Fruit fly (Drosophila melanogaster) whole organism, embryonic: Measurements from ENCODE around the gene Nprl3.

Source experiments
- Atf3 ChIP-seq: fragments of 200-800 bp; sonication (Bioruptor generic); optimal IDR thresholded peaks from 3 replicates; lab custom pipeline; 2016; ENCODE audit warnings: missing biosample characterization, missing genetic modification characterization
- BEAF-32 ChIP-seq: fragments of 200-800 bp; sonication (Bioruptor generic); optimal IDR thresholded peaks from 3 replicates; lab custom pipeline; 2017; ENCODE audit warnings: missing biosample characterization, missing genetic modification characterization, mild to moderate bottlenecking, moderate library complexity, missing genetic modification reagents
- C15 ChIP-seq: fragments of 200-800 bp; sonication (Bioruptor generic); IDR thresholded peaks from 3 replicates; pipeline ENCODE4 v1.3.6; 2022; ENCODE audit warnings: missing biosample characterization, missing genetic modification characterization
- CG10979 ChIP-seq: fragments of 200-800 bp; sonication (Bioruptor generic); optimal IDR thresholded peaks from 2 replicates; lab custom pipeline; 2018; ENCODE audit warnings: missing biosample characterization, mild to moderate bottlenecking, missing genetic modification characterization, moderate library complexity
- CG11247 ChIP-seq: fragments of 200-800 bp; sonication (Bioruptor generic); IDR thresholded peaks from 2 replicates; pipeline ENCODE4 v1.3.6; 2022; ENCODE audit warnings: missing biosample characterization, missing genetic modification characterization
- CG11695 ChIP-seq: fragments of 200-800 bp; sonication (Bioruptor generic); IDR thresholded peaks from 3 replicates; pipeline ENCODE4 v1.3.6; 2022; ENCODE audit warnings: missing biosample characterization, missing genetic modification characterization
- CG12071 ChIP-seq: fragments of 200-800 bp; sonication (Bioruptor generic); optimal IDR thresholded peaks from 3 replicates; lab custom pipeline; 2018; ENCODE audit warnings: missing biosample characterization, mild to moderate bottlenecking, missing genetic modification characterization
- CG12219 ChIP-seq: fragments of 200-800 bp; sonication (Bioruptor generic); optimal IDR thresholded peaks from 3 replicates; lab custom pipeline; 2018; ENCODE audit warnings: missing biosample characterization, mild to moderate bottlenecking, missing genetic modification characterization
- CG14710 ChIP-seq: fragments of 200-800 bp; sonication (Bioruptor generic); optimal IDR thresholded peaks from 3 replicates; lab custom pipeline; 2019; ENCODE audit warnings: missing biosample characterization, mild to moderate bottlenecking, missing genetic modification characterization, moderate library complexity
- CG15011 ChIP-seq: fragments of 200-800 bp; sonication (Bioruptor generic); optimal IDR thresholded peaks from 3 replicates; lab custom pipeline; 2018; ENCODE audit warnings: missing biosample characterization, mild to moderate bottlenecking, missing genetic modification characterization
- CG15269 ChIP-seq: fragments of 200-800 bp; sonication (Bioruptor generic); optimal IDR thresholded peaks from 2 replicates; lab custom pipeline; 2018; ENCODE audit warnings: missing biosample characterization, mild to moderate bottlenecking, missing genetic modification characterization, moderate library complexity
- CG15601 ChIP-seq: fragments of 200-800 bp; sonication (Bioruptor generic); optimal IDR thresholded peaks from 3 replicates; lab custom pipeline; 2019; ENCODE audit warnings: missing biosample characterization, mild to moderate bottlenecking, missing genetic modification characterization, moderate library complexity
- CG2889 ChIP-seq: fragments of 200-800 bp; sonication (Bioruptor generic); IDR thresholded peaks from 3 replicates; pipeline ENCODE4 v1.3.6; 2022; ENCODE audit warnings: missing biosample characterization, missing genetic modification characterization
- CG33557 ChIP-seq: fragments of 200-800 bp; sonication (Bioruptor generic); optimal IDR thresholded peaks from 2 replicates; lab custom pipeline; 2019; ENCODE audit warnings: missing biosample characterization, mild to moderate bottlenecking, missing genetic modification characterization, moderate library complexity
- CG3995 ChIP-seq: fragments of 200-800 bp; sonication (Bioruptor generic); optimal IDR thresholded peaks from 3 replicates; lab custom pipeline; 2016; ENCODE audit warnings: missing biosample characterization, missing genetic modification characterization
- CG4617 ChIP-seq: fragments of 200-800 bp; sonication (Bioruptor generic); optimal IDR thresholded peaks from 3 replicates; lab custom pipeline; 2016; ENCODE audit warnings: missing biosample characterization, missing genetic modification characterization, borderline replicate concordance
- CG8478 ChIP-seq: fragments of >200 bp; optimal IDR thresholded peaks from 2 replicates; lab custom pipeline; 2018
- CG9932 ChIP-seq: fragments of 200-800 bp; sonication (Bioruptor generic); IDR thresholded peaks from 2 replicates; pipeline ENCODE4 v1.3.6; 2022; ENCODE audit warnings: missing biosample characterization, missing genetic modification characterization
- Dp ChIP-seq: fragments of 200-800 bp; sonication (Bioruptor generic); optimal IDR thresholded peaks from 2 replicates; lab custom pipeline; 2018; ENCODE audit warnings: missing biosample characterization, mild to moderate bottlenecking, missing genetic modification characterization, moderate library complexity
- E2f1 ChIP-seq: fragments of 200-800 bp; sonication (Bioruptor generic); IDR thresholded peaks from 2 replicates; pipeline ENCODE4 v1.3.6; 2022; ENCODE audit warnings: missing biosample characterization, missing genetic modification characterization
- Fer2 ChIP-seq: fragments of 200-800 bp; sonication (Bioruptor generic); optimal IDR thresholded peaks from 2 replicates; lab custom pipeline; 2018; ENCODE audit warnings: missing biosample characterization, mild to moderate bottlenecking, missing genetic modification characterization, moderate library complexity
- Med ChIP-seq: fragments of 200-800 bp; sonication (Bioruptor generic); peaks from one replicate; lab custom pipeline; 2016; ENCODE audit warnings: missing biosample characterization, missing genetic modification characterization, mild to moderate bottlenecking, inconsistent platforms, moderate library complexity
- Oaz ChIP-seq: fragments of 200-800 bp; sonication (Bioruptor generic); IDR thresholded peaks from 2 replicates; pipeline ENCODE4 v1.3.6; 2022; ENCODE audit warnings: missing biosample characterization, missing genetic modification characterization
- Opbp ChIP-seq: fragments of 200-800 bp; sonication (Bioruptor generic); IDR thresholded peaks from 3 replicates; pipeline ENCODE4 v1.3.6; 2022; ENCODE audit warnings: missing biosample characterization, missing genetic modification characterization; ENCODE audit not compliant: partially characterized antibody
- Pdp1 ChIP-seq, 2 experiments: fragments of 200-800 bp; sonication (Bioruptor generic); optimal IDR thresholded peaks; 3 replicates each; lab custom pipeline; 2016; ENCODE audit warnings: missing biosample characterization in 2 of 2, missing genetic modification characterization in 2 of 2, mild to moderate bottlenecking in 1 of 2, moderate library complexity in 1 of 2
- Ptx1 ChIP-seq: fragments of 200-800 bp; sonication (Bioruptor generic); IDR thresholded peaks from 2 replicates; pipeline ENCODE4 v1.3.6; 2022; ENCODE audit warnings: missing biosample characterization, missing genetic modification characterization
- Rfx ChIP-seq: fragments of 200-800 bp; sonication (Bioruptor generic); IDR thresholded peaks from 2 replicates; pipeline ENCODE4 v1.3.6; 2022; ENCODE audit warnings: missing biosample characterization, missing genetic modification characterization
- Rx ChIP-seq: fragments of 200-800 bp; sonication (Bioruptor generic); IDR thresholded peaks from 2 replicates; pipeline ENCODE4 v1.3.6; 2022; ENCODE audit warnings: missing biosample characterization, missing genetic modification characterization
- Six4 ChIP-seq: fragments of 200-800 bp; sonication (Bioruptor generic); optimal IDR thresholded peaks from 2 replicates; lab custom pipeline; 2016; ENCODE audit warnings: missing biosample characterization, missing genetic modification characterization
- TFAM ChIP-seq: fragments of 200-800 bp; sonication (Bioruptor generic); optimal IDR thresholded peaks from 2 replicates; lab custom pipeline; 2017; ENCODE audit warnings: missing biosample characterization, missing genetic modification characterization, inconsistent platforms
- al ChIP-seq: fragments of 200-800 bp; sonication (Bioruptor generic); IDR thresholded peaks from 2 replicates; pipeline ENCODE4 v1.3.6; 2022; ENCODE audit warnings: missing biosample characterization, missing genetic modification characterization
- bab2 ChIP-seq: fragments of 200-800 bp; sonication (Bioruptor generic); optimal IDR thresholded peaks from 2 replicates; lab custom pipeline; 2016; ENCODE audit warnings: missing biosample characterization, missing genetic modification characterization
- bowl ChIP-seq: fragments of 200-800 bp; sonication (Bioruptor generic); IDR thresholded peaks from 2 replicates; pipeline ENCODE4 v1.3.6; 2022; ENCODE audit warnings: missing biosample characterization, missing genetic modification characterization
- dmrt11E ChIP-seq: fragments of 200-800 bp; sonication (Bioruptor generic); optimal IDR thresholded peaks from 3 replicates; lab custom pipeline; 2018; ENCODE audit warnings: missing biosample characterization, mild to moderate bottlenecking, missing genetic modification characterization, moderate library complexity
- grn ChIP-seq: fragments of 200-800 bp; sonication (Bioruptor generic); optimal IDR thresholded peaks from 3 replicates; lab custom pipeline; 2017; ENCODE audit warnings: missing biosample characterization, missing genetic modification characterization
- gt ChIP-seq: fragments of 200-800 bp; sonication (Bioruptor generic); IDR thresholded peaks from 2 replicates; pipeline ENCODE4 v1.3.6; 2022; ENCODE audit warnings: missing biosample characterization, missing genetic modification characterization
- hb ChIP-seq: fragments of 200-800 bp; sonication (Bioruptor generic); IDR thresholded peaks from 3 replicates; pipeline ENCODE4 v1.3.6; 2022; ENCODE audit warnings: missing biosample characterization, missing genetic modification characterization; ENCODE audit not compliant: partially characterized antibody
- inv ChIP-seq: fragments of 200-800 bp; sonication (Bioruptor generic); IDR thresholded peaks from 2 replicates; pipeline ENCODE4 v1.3.6; 2022; ENCODE audit warnings: missing biosample characterization, missing genetic modification characterization; ENCODE audit not compliant: partially characterized antibody
- jing ChIP-seq: fragments of 200-800 bp; sonication (Bioruptor generic); optimal IDR thresholded peaks from 2 replicates; lab custom pipeline; 2018; ENCODE audit warnings: missing biosample characterization, mild to moderate bottlenecking, missing genetic modification characterization
- kay ChIP-seq: fragments of 200-800 bp; sonication (Bioruptor generic); optimal IDR thresholded peaks from 2 replicates; lab custom pipeline; 2016; ENCODE audit warnings: missing biosample characterization, missing genetic modification characterization
- maf-S ChIP-seq: fragments of 200-800 bp; sonication (Bioruptor generic); optimal IDR thresholded peaks from 2 replicates; lab custom pipeline; 2016; ENCODE audit warnings: missing biosample characterization, missing genetic modification characterization
- nom ChIP-seq: fragments of 200-800 bp; sonication (Bioruptor generic); optimal IDR thresholded peaks from 2 replicates; lab custom pipeline; 2017; ENCODE audit warnings: missing biosample characterization, missing genetic modification characterization, mild to moderate bottlenecking, moderate library complexity, missing genetic modification reagents
- peb ChIP-seq: fragments of 200-800 bp; sonication (Bioruptor generic); IDR thresholded peaks from 2 replicates; pipeline ENCODE4 v1.3.6; 2022; ENCODE audit warnings: missing biosample characterization, missing genetic modification characterization
- pum ChIP-seq: fragments of 200-800 bp; sonication (Bioruptor generic); optimal IDR thresholded peaks from 2 replicates; lab custom pipeline; 2016; ENCODE audit warnings: missing biosample characterization, missing genetic modification characterization
- slbo ChIP-seq: fragments of 200-800 bp; sonication (Bioruptor generic); IDR thresholded peaks from 2 replicates; pipeline ENCODE4 v1.3.6; 2022; ENCODE audit warnings: missing biosample characterization, missing genetic modification characterization
- tio ChIP-seq: fragments of 200-800 bp; sonication (Bioruptor generic); optimal IDR thresholded peaks from 2 replicates; lab custom pipeline; 2017; ENCODE audit warnings: missing biosample characterization, missing genetic modification characterization, inconsistent platforms
- toy ChIP-seq: fragments of 200-800 bp; sonication (Bioruptor generic); IDR thresholded peaks from 2 replicates; pipeline ENCODE4 v1.3.6; 2022; ENCODE audit warnings: missing biosample characterization, missing genetic modification characterization
- vnd ChIP-seq: fragments of 200-800 bp; sonication (Bioruptor generic); IDR thresholded peaks from 3 replicates; pipeline ENCODE4 v1.3.6; 2022; ENCODE audit warnings: missing biosample characterization, missing genetic modification characterization; ENCODE audit not compliant: partially characterized antibody
- z ChIP-seq: fragments of 200-800 bp; sonication (Bioruptor generic); IDR thresholded peaks from 3 replicates; pipeline ENCODE4 v1.3.6; 2022; ENCODE audit warnings: missing biosample characterization, missing genetic modification characterization

The Nprl3 gene

dm6 chr3L:13965502-13965843 lies 36.2 kb downstream of the Nprl3 start (continued):
- TF ChIP-seq Atf3 (no peak), bowl (no peak), Fer2 (tag; lab: Kevin White, UChicago) (no peak), Six4 (no peak), maf-S (no peak), TFAM (no peak)

- peak; percentile 46 for TF ChIP-seq inv (GFP tag; lab: Robert Waterston, UW)
- peak; percentile 71; the same call in 2 of the 3 replicates for TF ChIP-seq hb
- peak; percentile 74 for TF ChIP-seq CG9932 (GFP tag; lab: Robert Waterston, UW)
- peak; percentile 84 for TF ChIP-seq Med (GFP tag; lab: Kevin White, UChicago)
- TF ChIP-seq grn, result no peak
- peak; percentile 23 for TF ChIP-seq dmrt11E (tag; lab: Kevin White, UChicago)
- TF ChIP-seq z (GFP tag; lab: Robert Waterston, UW), result no peak
- TF ChIP-seq CG33557, result peak; percentile 62
- no peak for TF ChIP-seq E2f1
- TF ChIP-seq CG12219 (GFP tag; lab: Kevin White, UChicago), result no peak
- TF ChIP-seq toy (GFP tag; lab: Robert Waterston, UW), result no peak
- TF ChIP-seq Rfx (GFP tag; lab: Robert Waterston, UW), result peak; percentile 71
- no peak for TF ChIP-seq C15 (GFP tag; lab: Robert Waterston, UW)
- peak; percentile 55 for TF ChIP-seq CG4617 (GFP tag; lab: Kevin White, UChicago)
- TF ChIP-seq Ptx1, result peak; percentile 48
- TF ChIP-seq jing (GFP tag; lab: Kevin White, UChicago), result no peak
- peak; percentile 61 for TF ChIP-seq vnd (GFP tag; lab: Robert Waterston, UW)
- TF ChIP-seq al (GFP tag; lab: Robert Waterston, UW), result no peak
- peak; percentile 85 for TF ChIP-seq BEAF-32 (GFP tag; lab: Kevin White, UChicago)
- TF ChIP-seq slbo (GFP tag; lab: Robert Waterston, UW), result peak; percentile 79
- TF ChIP-seq CG15269 (tag; lab: Kevin White, UChicago), result no peak
- TF ChIP-seq Rx (GFP tag; lab: Robert Waterston, UW), result peak; percentile 3; the same call in 1 of the 2 replicates
- TF ChIP-seq CG12071 (GFP tag; lab: Kevin White, UChicago), result no peak
- no peak for TF ChIP-seq peb (GFP tag; lab: Robert Waterston, UW)
- TF ChIP-seq pum, result peak; percentile 27
- TF ChIP-seq CG11247 (GFP tag; lab: Robert Waterston, UW), result no peak
- TF ChIP-seq CG15601, result peak; percentile 36
- peak; percentile 16 for TF ChIP-seq kay (GFP tag; lab: Kevin White, UChicago)
- TF ChIP-seq CG11695 (GFP tag; lab: Robert Waterston, UW), result no peak
- peak; percentile 85 for TF ChIP-seq Opbp
- TF ChIP-seq CG15011, result no peak
- no peak for TF ChIP-seq gt
- no peak for TF ChIP-seq Oaz
- TF ChIP-seq CG10979, result no peak
- no peak for TF ChIP-seq TFAM
- TF ChIP-seq Pdp1 (GFP tag; optimal IDR thresholded peaks at IDR 0.05; lab: Kevin White, UChicago), result peak in 1 of 2 experiments; percentile 7
- TF ChIP-seq Dp (GFP tag; lab: Kevin White, UChicago), result peak; percentile 40
- peak; percentile 3 for TF ChIP-seq tio
- peak; percentile 88 for TF ChIP-seq CG14710 (tag; lab: Kevin White, UChicago)
- TF ChIP-seq CG2889, result no peak
- no peak for TF ChIP-seq nom (GFP tag; lab: Kevin White, UChicago)
- TF ChIP-seq CG8478 (lab: Kevin White, UChicago), result no peak
- TF ChIP-seq bab2 (GFP tag; lab: Kevin White, UChicago), result peak; percentile 6
- peak; percentile 98 for TF ChIP-seq CG3995 (GFP tag; lab: Kevin White, UChicago)
These were observed 36.8 kb downstream of the Nprl3 start, which contains the start of the genes Meics, Nxf3 and ssp2 for dm6 chr3L:13964635-13965501. Gene Meics (minus strand): TSS chr3L:13964702. Gene Nxf3 (plus strand): TSS chr3L:13965203. Gene ssp2 (plus strand): TSS chr3L:13965203.
